Worm (Caenorhabditis elegans) whole organism, midembryonic: Measurements from ENCODE around the gene mig-10.

Source experiments
- T22C8.4 ChIP-seq: fragments of 200-800 bp; sonication (Bioruptor generic); IDR thresholded peaks from 2 replicates; pipeline ENCODE4 v1.3.6; 2022; ENCODE audit warnings: missing genetic modification characterization, missing compliant biosample characterization
- cog-1 ChIP-seq: sonication (generic microtip); optimal IDR thresholded peaks from 2 replicates; lab custom pipeline; 2016; ENCODE audit warnings: missing genetic modification characterization, missing compliant biosample characterization
- flt-1 ChIP-seq: fragments of 200-800 bp; sonication (Bioruptor generic); IDR thresholded peaks from 2 replicates; pipeline ENCODE4 v1.3.6; 2022; ENCODE audit warnings: missing genetic modification characterization, missing compliant biosample characterization
- klf-2 ChIP-seq: fragments of 200-800 bp; sonication (Bioruptor generic); conservative IDR thresholded peaks from 2 replicates; pipeline ENCODE4 v1.3.6; 2022; ENCODE audit warnings: missing genetic modification reagents, missing genetic modification characterization, missing compliant biosample characterization
- med-1 ChIP-seq: sonication (generic microtip); optimal IDR thresholded peaks from 2 replicates; lab custom pipeline; 2017; ENCODE audit warnings: missing genetic modification characterization, mild to moderate bottlenecking, missing compliant biosample characterization, antibody characterized with exemption, missing genetic modification reagents; ENCODE audit not compliant: insufficient read depth
- ref-1 ChIP-seq: fragments of 200-800 bp; sonication (Bioruptor generic); conservative IDR thresholded peaks from 2 replicates; pipeline ENCODE4 v1.3.6; 2022; ENCODE audit warnings: missing genetic modification reagents, missing genetic modification characterization, missing compliant biosample characterization
- tab-1 ChIP-seq: fragments of 200-800 bp; sonication (Bioruptor generic); IDR thresholded peaks from 2 replicates; pipeline ENCODE4 v1.3.6; 2022; ENCODE audit warnings: missing genetic modification characterization, missing compliant biosample characterization
- ztf-23 ChIP-seq: fragments of 200-800 bp; sonication (Bioruptor generic); IDR thresholded peaks from 2 replicates; pipeline ENCODE4 v1.3.6; 2022; ENCODE audit warnings: missing genetic modification reagents, missing genetic modification characterization, missing compliant biosample characterization
- ztf-29 ChIP-seq: fragments of 200-800 bp; sonication (Bioruptor generic); IDR thresholded peaks from 2 replicates; pipeline ENCODE4 v1.3.6; 2022; ENCODE audit warnings: missing genetic modification reagents, missing genetic modification characterization, missing compliant biosample characterization

DNA sequence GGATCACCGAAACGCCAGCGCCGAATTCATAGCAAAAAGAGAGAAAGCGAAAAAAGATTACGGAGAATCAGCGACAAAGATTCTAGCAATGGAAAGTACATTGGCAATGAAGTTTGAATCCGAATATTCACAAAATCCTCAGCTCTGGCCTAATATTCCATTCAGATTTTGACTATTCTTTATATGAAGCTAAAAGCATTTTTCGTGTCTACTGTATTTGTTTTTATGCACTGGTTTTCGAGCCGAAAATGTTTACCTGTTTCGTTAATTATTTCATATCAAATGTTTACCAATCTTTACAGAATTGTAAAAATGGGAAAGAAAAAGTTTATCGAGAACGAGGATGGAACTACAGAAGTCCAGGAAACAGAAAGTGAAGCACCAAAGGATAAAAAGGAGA lies 29.3 kb downstream of the mig-10 start, which contains the start of gene F10E9.4:
- TF ChIP-seq cog-1 (no peak), flt-1 (GFP tag; lab: Robert Waterston, UW) (no peak), med-1 (GFP tag; lab: Kevin White, UChicago) (no peak), tab-1 (no peak), ztf-29 (no peak), ref-1 (GFP tag; lab: Robert Waterston, UW) (no peak), klf-2 (no peak), ztf-23 (GFP tag; lab: Robert Waterston, UW) (no peak), T22C8.4 (no peak)
